Worm (Caenorhabditis elegans) whole organism, L4 larva: ENCODE measurements around the gene lin-3.
A peak's percentile ranks its signal among the peaks of the same experiment; 100 is the strongest.

Experiments
- F26F4.8 ChIP-seq: fragments of 200-800 bp; sonication (Bioruptor generic); conservative IDR thresholded peaks from 2 replicates; pipeline ENCODE4 v1.3.6; 2022; ENCODE audit warnings: missing genetic modification characterization, missing compliant biosample characterization
- T20F7.1 ChIP-seq: fragments of 200-800 bp; sonication (Bioruptor generic); optimal IDR thresholded peaks from 2 replicates; lab custom pipeline; 2018; ENCODE audit warnings: mild to moderate bottlenecking, missing genetic modification characterization, missing compliant biosample characterization
- T26A8.4 ChIP-seq: fragments of 200-800 bp; sonication (Bioruptor generic); IDR thresholded peaks from 2 replicates; pipeline ENCODE4 v1.3.6; 2022; ENCODE audit warnings: missing genetic modification characterization, missing compliant biosample characterization
- Y48G9A.11 ChIP-seq: fragments of 200-800 bp; sonication (Bioruptor generic); IDR thresholded peaks from 2 replicates; pipeline ENCODE4 v1.3.6; 2022; ENCODE audit warnings: missing genetic modification reagents, missing genetic modification characterization, missing compliant biosample characterization
- Y5F2A.4 ChIP-seq: fragments of 200-800 bp; sonication (Bioruptor generic); optimal IDR thresholded peaks from 2 replicates; lab custom pipeline; 2018; ENCODE audit warnings: mild to moderate bottlenecking, missing genetic modification characterization, missing compliant biosample characterization
- arid-1 ChIP-seq: fragments of 200-800 bp; sonication (Bioruptor generic); conservative IDR thresholded peaks from 2 replicates; pipeline ENCODE4 v1.3.6; 2022; ENCODE audit warnings: missing genetic modification reagents, missing genetic modification characterization, missing compliant biosample characterization
- ceh-20 ChIP-seq: fragments of 200-800 bp; sonication (Bioruptor generic); IDR thresholded peaks from 2 replicates; pipeline ENCODE4 v1.3.6; 2022; ENCODE audit warnings: missing genetic modification reagents, missing genetic modification characterization, missing compliant biosample characterization
- ceh-44 ChIP-seq: fragments of 200-800 bp; sonication (Bioruptor generic); IDR thresholded peaks from 2 replicates; pipeline ENCODE4 v1.3.6; 2022; ENCODE audit warnings: missing genetic modification reagents, missing genetic modification characterization, missing compliant biosample characterization
- ces-1 ChIP-seq: fragments of 150-350 bp; sonication (generic microtip); optimal IDR thresholded peaks from 4 replicates; lab custom pipeline; 2014; ENCODE audit warnings: missing biosample characterization, missing genetic modification reagents, missing genetic modification characterization
- cey-2 ChIP-seq: sonication (generic microtip); optimal IDR thresholded peaks from 3 replicates; lab custom pipeline; 2017; ENCODE audit warnings: missing genetic modification characterization, mild to moderate bottlenecking, missing compliant biosample characterization, antibody characterized with exemption, borderline replicate concordance; ENCODE audit not compliant: insufficient read depth
- ctbp-1 ChIP-seq: fragments of 200-800 bp; sonication (Bioruptor generic); IDR thresholded peaks from 2 replicates; pipeline ENCODE4 v1.3.6; 2022; ENCODE audit warnings: missing genetic modification reagents, missing genetic modification characterization, missing compliant biosample characterization
- daf-16 ChIP-seq, 3 experiments: sonication (generic microtip); optimal IDR thresholded peaks; 2 replicates each; lab custom pipeline; 2016 to 2017; ENCODE audit warnings: missing genetic modification characterization in 3 of 3, missing genetic modification reagents in 3 of 3, mild to moderate bottlenecking in 2 of 3, missing compliant biosample characterization in 2 of 3, missing biosample characterization in 1 of 3, moderate library complexity in 1 of 3
- daf-8 ChIP-seq: fragments of 200-800 bp; sonication (Bioruptor generic); IDR thresholded peaks from 2 replicates; pipeline ENCODE4 v1.3.6; 2022; ENCODE audit warnings: missing genetic modification characterization, missing compliant biosample characterization
- dpl-1 ChIP-seq: fragments of 150-350 bp; optimal IDR thresholded peaks from 2 replicates; lab custom pipeline; 2014; ENCODE audit warnings: missing biosample characterization, missing genetic modification reagents, missing genetic modification characterization
- duxl-1 ChIP-seq: sonication (generic microtip); optimal IDR thresholded peaks from 2 replicates; lab custom pipeline; 2016; ENCODE audit warnings: mild to moderate bottlenecking, missing genetic modification characterization, moderate library complexity, missing compliant biosample characterization; ENCODE audit not compliant: poor library complexity
- dve-1 ChIP-seq: sonication (generic microtip); optimal IDR thresholded peaks from 2 replicates; lab custom pipeline; 2017; ENCODE audit warnings: antibody characterized with exemption, mild to moderate bottlenecking, missing genetic modification characterization, missing compliant biosample characterization; ENCODE audit not compliant: insufficient read depth
- fkh-10 ChIP-seq: fragments of 150-350 bp; optimal IDR thresholded peaks from 2 replicates; lab custom pipeline; 2014; ENCODE audit warnings: missing biosample characterization, missing genetic modification reagents, missing genetic modification characterization
- fos-1 ChIP-seq: fragments of 150-350 bp; optimal IDR thresholded peaks from 2 replicates; lab custom pipeline; 2014; ENCODE audit warnings: missing biosample characterization, missing genetic modification characterization
- gei-8 ChIP-seq: fragments of 200-800 bp; sonication (Bioruptor generic); optimal IDR thresholded peaks from 2 replicates; lab custom pipeline; 2018; ENCODE audit warnings: mild to moderate bottlenecking, missing genetic modification characterization, missing compliant biosample characterization
- hlh-11 ChIP-seq: fragments of 200-800 bp; sonication (Bioruptor generic); optimal IDR thresholded peaks from 2 replicates; lab custom pipeline; 2018; ENCODE audit warnings: mild to moderate bottlenecking, missing genetic modification characterization, missing compliant biosample characterization
- hmg-1.1 ChIP-seq: fragments of 200-800 bp; sonication (Bioruptor generic); IDR thresholded peaks from 2 replicates; pipeline ENCODE4 v1.3.6; 2022; ENCODE audit warnings: missing genetic modification reagents, missing genetic modification characterization, missing compliant biosample characterization
- lim-7 ChIP-seq: fragments of 200-800 bp; sonication (Bioruptor generic); IDR thresholded peaks from 2 replicates; pipeline ENCODE4 v1.3.6; 2022; ENCODE audit warnings: missing genetic modification characterization, missing compliant biosample characterization
- lin-38 ChIP-seq: fragments of 200-800 bp; sonication (Bioruptor generic); IDR thresholded peaks from 2 replicates; pipeline ENCODE4 v1.3.6; 2022; ENCODE audit warnings: missing genetic modification reagents, missing genetic modification characterization, missing compliant biosample characterization
- lin-39 ChIP-seq: fragments of 150-350 bp; optimal IDR thresholded peaks from 2 replicates; lab custom pipeline; 2014; ENCODE audit warnings: missing biosample characterization, missing genetic modification reagents, missing genetic modification characterization
- lsy-2 ChIP-seq, 2 experiments: fragments of 150-350 bp in 1 of 2; sonication (generic microtip) in 1 of 2; optimal IDR thresholded peaks; 2 replicates each; lab custom pipeline; 2014 to 2017; ENCODE audit warnings: missing biosample characterization in 2 of 2, missing genetic modification characterization in 2 of 2
- madf-5 ChIP-seq, 2 experiments: fragments of 200-800 bp; sonication (Bioruptor generic); IDR thresholded peaks; 2 replicates each; pipeline ENCODE4 v1.3.6; 2022; ENCODE audit warnings: missing compliant biosample characterization in 2 of 2, missing genetic modification characterization in 2 of 2
- mes-2 ChIP-seq: sonication (generic microtip); optimal IDR thresholded peaks from 2 replicates; lab custom pipeline; 2016; ENCODE audit warnings: missing genotype, mild to moderate bottlenecking, missing genetic modification characterization, missing compliant biosample characterization; ENCODE audit not compliant: poor library complexity, severe bottlenecking
- nhr-10 ChIP-seq: fragments of 150-350 bp; optimal IDR thresholded peaks from 2 replicates; lab custom pipeline; 2014; ENCODE audit warnings: missing biosample characterization, missing genetic modification characterization
- nhr-11 ChIP-seq: fragments of 150-350 bp; optimal IDR thresholded peaks from 2 replicates; lab custom pipeline; 2014; ENCODE audit warnings: missing biosample characterization, missing genetic modification characterization
- nhr-111 ChIP-seq: fragments of 200-800 bp; sonication (Bioruptor generic); optimal IDR thresholded peaks from 2 replicates; lab custom pipeline; 2018; ENCODE audit warnings: mild to moderate bottlenecking, missing genetic modification characterization, missing compliant biosample characterization
- nhr-28 ChIP-seq: fragments of 150-350 bp; optimal IDR thresholded peaks from 2 replicates; lab custom pipeline; 2014; ENCODE audit warnings: missing biosample characterization, missing genetic modification characterization
- nhr-42 ChIP-seq: fragments of 200-800 bp; sonication (Bioruptor generic); IDR thresholded peaks from 2 replicates; pipeline ENCODE4 v1.3.6; 2022; ENCODE audit warnings: missing genetic modification characterization, missing compliant biosample characterization
- nhr-48 ChIP-seq: sonication (generic microtip); optimal IDR thresholded peaks from 2 replicates; lab custom pipeline; 2016; ENCODE audit warnings: mild to moderate bottlenecking, missing genetic modification characterization, missing compliant biosample characterization
- nhr-76 ChIP-seq: fragments of 150-350 bp; optimal IDR thresholded peaks from 2 replicates; lab custom pipeline; 2014; ENCODE audit warnings: missing biosample characterization, missing genetic modification characterization
- pha-4 ChIP-seq, 2 experiments: fragments of 150-350 bp in 1 of 2; fragments of 200-800 bp in 1 of 2; sonication (Bioruptor generic) in 1 of 2; IDR thresholded peaks in 1 of 2; optimal IDR thresholded peaks in 1 of 2; 2 replicates each; pipeline versions ENCODE4 v1.3.6 to Lab custom; 2014 to 2022; ENCODE audit warnings: missing genetic modification characterization in 2 of 2, missing genetic modification reagents in 2 of 2, missing biosample characterization in 1 of 2, missing compliant biosample characterization in 1 of 2
- php-3 ChIP-seq: fragments of 200-800 bp; sonication (Bioruptor generic); IDR thresholded peaks from 2 replicates; pipeline ENCODE4 v1.3.6; 2022; ENCODE audit warnings: missing genetic modification reagents, missing genetic modification characterization, missing compliant biosample characterization
- pqm-1 ChIP-seq: sonication (generic microtip); optimal IDR thresholded peaks from 2 replicates; lab custom pipeline; 2017; ENCODE audit warnings: missing biosample characterization, missing genetic modification characterization
- saeg-2 ChIP-seq: fragments of 200-800 bp; sonication (Bioruptor generic); IDR thresholded peaks from 2 replicates; pipeline ENCODE4 v1.3.6; 2022; ENCODE audit warnings: missing genetic modification reagents, missing genetic modification characterization, missing compliant biosample characterization
- sdz-12 ChIP-seq: fragments of 200-800 bp; sonication (Bioruptor generic); optimal IDR thresholded peaks from 2 replicates; lab custom pipeline; 2018; ENCODE audit warnings: mild to moderate bottlenecking, missing genetic modification characterization, missing compliant biosample characterization
- set-16 ChIP-seq: fragments of 200-800 bp; sonication (Bioruptor generic); IDR thresholded peaks from 2 replicates; pipeline ENCODE4 v1.3.6; 2022; ENCODE audit warnings: missing genetic modification reagents, missing genetic modification characterization, missing compliant biosample characterization
- skn-1 ChIP-seq: fragments of 150-350 bp; optimal IDR thresholded peaks from 2 replicates; lab custom pipeline; 2014; ENCODE audit warnings: missing biosample characterization, missing genetic modification characterization
- spr-1 ChIP-seq: sonication (generic microtip); optimal IDR thresholded peaks from 2 replicates; lab custom pipeline; 2016; ENCODE audit warnings: mild to moderate bottlenecking, missing genetic modification characterization, missing compliant biosample characterization
- spr-3 ChIP-seq: fragments of 200-800 bp; sonication (Bioruptor generic); optimal IDR thresholded peaks from 2 replicates; lab custom pipeline; 2018; ENCODE audit warnings: mild to moderate bottlenecking, missing genetic modification characterization, missing compliant biosample characterization
- tra-1 ChIP-seq: fragments of 200-800 bp; sonication (Bioruptor generic); IDR thresholded peaks from 2 replicates; pipeline ENCODE4 v1.3.6; 2022; ENCODE audit warnings: missing genetic modification reagents, missing genetic modification characterization, missing compliant biosample characterization
- zag-1 ChIP-seq: fragments of 150-350 bp; optimal IDR thresholded peaks from 2 replicates; lab custom pipeline; 2014; ENCODE audit warnings: missing biosample characterization, missing genetic modification characterization
- zfp-3 ChIP-seq: fragments of 200-800 bp; sonication (Bioruptor generic); conservative IDR thresholded peaks from 2 replicates; pipeline ENCODE4 v1.3.6; 2022; ENCODE audit warnings: missing genetic modification reagents, missing genetic modification characterization, missing compliant biosample characterization
- ztf-11 ChIP-seq: fragments of 150-350 bp; optimal IDR thresholded peaks from 2 replicates; lab custom pipeline; 2014; ENCODE audit warnings: missing biosample characterization, missing genetic modification characterization

The lin-3 gene

ce11 chrIV:11025941-11026340 is 28.2 kb upstream of the lin-3 start (continued):
- TF ChIP-seq lsy-2 (tag; optimal IDR thresholded peaks at IDR 0.05; lab: Kevin White, UChicago) = no peak
- peak; percentile 67 for TF ChIP-seq zfp-3 (GFP tag; lab: Robert Waterston, UW)
- peak; percentile 71 for TF ChIP-seq ceh-20 (GFP tag; lab: Robert Waterston, UW)
- peak; percentile 31 to 64 for TF ChIP-seq daf-16 (GFP tag; optimal IDR thresholded peaks at IDR 0.05; lab: Kevin White, UChicago)
- peak; percentile 17 for TF ChIP-seq daf-16 (tag; optimal IDR thresholded peaks at IDR 0.05; lab: Kevin White, UChicago)
- no peak for TF ChIP-seq dpl-1 (GFP tag; lab: Kevin White, UChicago)
- no peak for TF ChIP-seq fos-1 (tag; lab: Kevin White, UChicago)
- TF ChIP-seq cey-2 (tag; lab: Kevin White, UChicago) = no peak
- peak; percentile 65 for TF ChIP-seq spr-3 (GFP tag; lab: Kevin White, UChicago)
- peak; percentile 79 for TF ChIP-seq php-3 (GFP tag; lab: Robert Waterston, UW)
- peak; percentile 91 for TF ChIP-seq ceh-44
- TF ChIP-seq Y5F2A.4 (GFP tag; lab: Kevin White, UChicago) = peak; percentile 89
- TF ChIP-seq ztf-11 = no peak
- TF ChIP-seq Y48G9A.11 = peak; percentile 76
- TF ChIP-seq lin-39 (tag; lab: Kevin White, UChicago) = no peak
- TF ChIP-seq ctbp-1 (GFP tag; lab: Robert Waterston, UW) = peak; percentile 88
- no peak for TF ChIP-seq zag-1
- TF ChIP-seq daf-8 (GFP tag; lab: Robert Waterston, UW) = no peak
- peak; percentile 78 for TF ChIP-seq lin-38
- TF ChIP-seq fkh-10 (GFP tag; lab: Kevin White, UChicago) = no peak
- TF ChIP-seq nhr-10 (tag; lab: Kevin White, UChicago) = no peak
- peak; percentile 74 for TF ChIP-seq arid-1 (GFP tag; lab: Robert Waterston, UW)
- peak; percentile 75 for TF ChIP-seq nhr-111 (GFP tag; lab: Kevin White, UChicago)
- no peak for TF ChIP-seq dve-1 (tag; lab: Kevin White, UChicago)

- no peak for TF ChIP-seq spr-1 (tag; lab: Kevin White, UChicago)
- TF ChIP-seq F26F4.8 (GFP tag; lab: Robert Waterston, UW) = no peak
- peak; percentile 19 for TF ChIP-seq nhr-111 (GFP tag; lab: Kevin White, UChicago)
- TF ChIP-seq T20F7.1 (GFP tag; lab: Kevin White, UChicago) = no peak
- peak; percentile 23 for TF ChIP-seq dpl-1 (GFP tag; lab: Kevin White, UChicago)
- no peak for TF ChIP-seq saeg-2 (GFP tag; lab: Robert Waterston, UW)
- no peak for TF ChIP-seq nhr-76 (tag; lab: Kevin White, UChicago)
- no peak for TF ChIP-seq set-16 (GFP tag; lab: Robert Waterston, UW)
- no peak for TF ChIP-seq madf-5 (GFP tag; IDR thresholded peaks at IDR 0.05; lab: Robert Waterston, UW)
- TF ChIP-seq duxl-1 (tag; lab: Kevin White, UChicago) = no peak
- TF ChIP-seq nhr-48 (tag; lab: Kevin White, UChicago) = no peak
- TF ChIP-seq sdz-12 (GFP tag; lab: Kevin White, UChicago) = no peak
- TF ChIP-seq nhr-28 = peak; percentile 18
- peak; percentile 14; the same call in 1 of the 2 replicates for TF ChIP-seq hmg-1.1 (GFP tag; lab: Robert Waterston, UW)
- peak; percentile 32 for TF ChIP-seq fkh-10 (GFP tag; lab: Kevin White, UChicago)
- peak; percentile 19 for TF ChIP-seq hlh-11 (tag; lab: Kevin White, UChicago)
- no peak for TF ChIP-seq pha-4 (GFP tag; IDR thresholded peaks at IDR 0.05; lab: Robert Waterston, UW)
- peak; percentile 10 for TF ChIP-seq pha-4 (tag; optimal IDR thresholded peaks at IDR 0.05; lab: Kevin White, UChicago)
- peak; percentile 34 for TF ChIP-seq nhr-11 (tag; lab: Kevin White, UChicago)
- TF ChIP-seq dve-1 (tag; lab: Kevin White, UChicago) = no peak
- TF ChIP-seq nhr-10 (tag; lab: Kevin White, UChicago) = no peak
- TF ChIP-seq gei-8 (GFP tag; lab: Kevin White, UChicago) = no peak
- TF ChIP-seq mes-2 (tag; lab: Kevin White, UChicago) = peak; percentile 15
- peak; percentile 29; the same call in 1 of the 2 replicates for TF ChIP-seq tra-1 (GFP tag; lab: Robert Waterston, UW)
- peak; percentile 12; the same call in 1 of the 2 replicates for TF ChIP-seq T26A8.4
- TF ChIP-seq lim-7 (GFP tag; lab: Robert Waterston, UW) = peak; percentile 52; the same call in 1 of the 2 replicates
- no peak for TF ChIP-seq daf-16 (GFP tag; optimal IDR thresholded peaks at IDR 0.05; lab: Kevin White, UChicago)
- peak; percentile 20 for TF ChIP-seq daf-16 (tag; optimal IDR thresholded peaks at IDR 0.05; lab: Kevin White, UChicago)
- TF ChIP-seq nhr-42 (GFP tag; lab: Robert Waterston, UW) = peak; percentile 8; the same call in 1 of the 2 replicates
- no peak for TF ChIP-seq pqm-1 (tag; lab: Kevin White, UChicago)
- TF ChIP-seq skn-1 = no peak
- no peak for TF ChIP-seq ces-1 (GFP tag; lab: Kevin White, UChicago)
Observed at ce11 chrIV:11026648-11027047, 27.5 kb upstream of the lin-3 start.
